Worm (Caenorhabditis elegans): Measurements from ENCODE around the gene subs-4.

DNA sequence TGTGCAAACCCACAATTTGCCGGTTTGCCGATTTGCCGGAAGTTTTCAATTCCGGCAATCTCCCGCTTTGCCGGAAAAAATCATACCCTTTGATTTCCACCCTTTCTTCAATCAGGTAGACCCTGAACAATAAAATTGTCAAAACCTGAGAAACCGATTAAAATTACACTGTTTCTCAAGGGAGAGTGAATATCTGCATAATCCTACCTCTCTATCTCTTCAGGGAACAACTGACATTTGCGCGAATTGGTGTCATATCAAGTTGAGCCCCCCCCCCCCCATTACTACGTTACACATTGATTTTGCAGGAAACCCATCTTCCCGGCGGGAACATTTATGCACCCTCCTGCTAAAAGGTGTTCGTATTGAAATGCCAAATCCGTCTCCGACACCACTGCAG is 28.4 kb downstream of the subs-4 start, which contains the start of gene twk-31:
- no peak for TF ChIP-seq cog-1 (tag; optimal IDR thresholded peaks at IDR 0.05)
- TF ChIP-seq ref-1 (GFP tag; conservative IDR thresholded peaks at IDR 0.05), result no peak
- TF ChIP-seq T22C8.4 (GFP tag; IDR thresholded peaks at IDR 0.05), result no peak
- TF ChIP-seq ztf-29 (GFP tag; IDR thresholded peaks at IDR 0.05), result no peak
- no peak for TF ChIP-seq ztf-23 (GFP tag; IDR thresholded peaks at IDR 0.05)
- no peak for TF ChIP-seq med-1 (GFP tag; optimal IDR thresholded peaks at IDR 0.05; ENCODE audit: insufficient read depth)
- no peak for TF ChIP-seq flt-1 (GFP tag; IDR thresholded peaks at IDR 0.05)
- no peak for TF ChIP-seq klf-2 (GFP tag; conservative IDR thresholded peaks at IDR 0.05)

Data from whole organism, midembryonic.